Fruit fly (Drosophila melanogaster): ENCODE results near the gene CG10019.

DNA sequence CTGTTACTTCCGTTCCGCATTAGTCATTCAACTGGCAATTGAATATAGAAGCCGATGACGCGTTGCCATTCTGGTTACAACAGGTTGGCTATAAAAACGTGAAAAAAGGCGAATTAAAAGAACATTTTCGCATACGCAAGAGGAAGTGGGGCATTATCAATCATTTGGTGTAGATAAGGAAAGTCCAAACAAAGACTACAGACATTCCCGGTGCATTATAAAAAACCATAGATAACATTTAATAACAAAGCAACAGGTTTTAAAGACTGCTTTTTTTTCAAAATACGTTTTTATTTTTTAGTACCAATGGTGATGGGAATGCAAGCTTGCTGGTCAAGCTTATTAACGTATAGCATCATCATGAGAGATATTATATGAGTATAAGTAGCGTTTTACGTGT, 57.9 kb downstream of the CG10019 start:
- TF ChIP-seq Snoo (tag; optimal IDR thresholded peaks at IDR 0.05) (no peak), CG15710 (tag; optimal IDR thresholded peaks at IDR 0.05) (no peak), fd96Ca (GFP tag; IDR thresholded peaks at IDR 0.05) (no peak), rn (GFP tag; IDR thresholded peaks at IDR 0.05) (no peak), Pif1B (GFP tag; optimal IDR thresholded peaks at IDR 0.05) (no peak), EcR (GFP tag; optimal IDR thresholded peaks at IDR 0.05) (no peak), CG8301 (tag; optimal IDR thresholded peaks at IDR 0.05) (no peak), gl (tag; optimal IDR thresholded peaks at IDR 0.05) (no peak), Ets98B (GFP tag; IDR thresholded peaks at IDR 0.05) (no peak), CG9948 (tag; optimal IDR thresholded peaks at IDR 0.05) (no peak), CG13204 (GFP tag; optimal IDR thresholded peaks at IDR 0.05) (no peak), CG17806 (tag; optimal IDR thresholded peaks at IDR 0.05) (no peak), CG12605 (GFP tag; IDR thresholded peaks at IDR 0.05) (no peak), CG4496 (GFP tag; IDR thresholded peaks at IDR 0.05) (no peak)
